Fruit fly (Drosophila melanogaster): ENCODE measurements around the gene spn-A.

spn-A gene

dm6 chr3R:30058057-30058868 is 2.4 kb upstream of the spn-A start, which contains the start of gene sima (continued):
- TF ChIP-seq vvl (GFP tag; IDR thresholded peaks at IDR 0.05) (peak; percentile 69), phol (tag; optimal IDR thresholded peaks at IDR 0.05) (peak; percentile 37), CG1233 (GFP tag; optimal IDR thresholded peaks at IDR 0.05) (no peak), lilli (GFP tag; optimal IDR thresholded peaks at IDR 0.05) (peak; percentile 66), CG30403 (GFP tag; optimal IDR thresholded peaks at IDR 0.05) (peak; percentile 37), nerfin-1 (tag; optimal IDR thresholded peaks at IDR 0.05) (peak; percentile 16), slp2 (GFP tag; optimal IDR thresholded peaks at IDR 0.05) (no peak), repo (GFP tag; optimal IDR thresholded peaks at IDR 0.05) (no peak), CG7928 (GFP tag; optimal IDR thresholded peaks at IDR 0.05) (no peak), wor (GFP tag; IDR thresholded peaks at IDR 0.05) (no peak), CG13775 (GFP tag; optimal IDR thresholded peaks at IDR 0.05) (no peak), Atf3 (GFP tag; optimal IDR thresholded peaks at IDR 0.05) (no peak), usp (GFP tag; optimal IDR thresholded peaks at IDR 0.05) (no peak), CG6813 (GFP tag; optimal IDR thresholded peaks at IDR 0.05) (no peak), CG2889 (GFP tag; IDR thresholded peaks at IDR 0.05) (no peak), CG9932 (GFP tag; IDR thresholded peaks at IDR 0.05) (peak; percentile 63), grn (GFP tag; optimal IDR thresholded peaks at IDR 0.05) (no peak), CG15073 (GFP tag; optimal IDR thresholded peaks at IDR 0.05) (no peak), CG8388 (GFP tag; optimal IDR thresholded peaks at IDR 0.05) (peak; percentile 44), Xbp1 (GFP tag; optimal IDR thresholded peaks at IDR 0.05) (peak; percentile 57), Dad (GFP tag; optimal IDR thresholded peaks at IDR 0.05) (peak; percentile 14), CG4820 (GFP tag; optimal IDR thresholded peaks at IDR 0.05) (peak; percentile 8), CG30431 (GFP tag; optimal IDR thresholded peaks at IDR 0.05) (no peak), CG4282 (GFP tag; optimal IDR thresholded peaks at IDR 0.05) (no peak), CG18011 (GFP tag; optimal IDR thresholded peaks at IDR 0.05) (no peak), CG30020 (tag; optimal IDR thresholded peaks at IDR 0.05) (peak; percentile 40), CG17385 (GFP tag; optimal IDR thresholded peaks at IDR 0.05) (no peak), pfk (GFP tag; optimal IDR thresholded peaks at IDR 0.05) (peak; percentile 9), Drgx (GFP tag; IDR thresholded peaks at IDR 0.05) (peak; percentile 41; the same call in 1 of the 2 replicates), Myb (GFP tag; optimal IDR thresholded peaks at IDR 0.05) (peak; percentile 88), Poxn (GFP tag; IDR thresholded peaks at IDR 0.05) (no peak), jigr1 (GFP tag; IDR thresholded peaks at IDR 0.05) (no peak), CG13424 (tag; optimal IDR thresholded peaks at IDR 0.05) (peak; percentile 27), crc (GFP tag; optimal IDR thresholded peaks at IDR 0.05) (no peak), Lhr (GFP tag; optimal IDR thresholded peaks at IDR 0.05) (peak; percentile 25)

DNA sequence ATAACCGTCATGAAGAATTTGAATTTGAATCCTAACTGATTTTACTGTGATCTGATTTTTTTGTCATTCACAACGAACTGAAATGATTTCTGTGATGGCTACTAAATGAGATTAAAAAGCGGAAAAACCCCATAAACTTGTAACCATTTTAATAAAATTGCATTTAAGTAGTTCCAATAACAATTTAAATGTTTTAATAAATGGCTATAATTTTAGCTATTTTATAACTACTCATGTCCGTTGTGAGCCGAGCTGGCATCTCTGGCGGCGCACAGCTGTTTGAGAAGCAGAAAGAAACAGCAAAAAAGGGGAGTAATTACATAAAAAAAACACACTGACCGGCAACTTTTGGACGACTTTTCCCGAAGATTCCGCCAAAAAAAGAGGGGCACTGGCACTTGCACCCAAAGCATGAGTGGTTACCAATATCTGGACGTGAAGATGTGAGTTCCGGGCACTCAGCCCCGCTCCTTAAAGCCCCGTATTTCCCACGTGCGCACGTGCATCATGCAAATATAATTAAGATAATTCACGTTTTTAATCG is 827 bp upstream of the spn-A start, which contains the start of the genes CG7950 and Rpp14a:
Gene CG7950 (plus strand): TSS at position 268 of the 544 bp plus-strand sequence.
Gene Rpp14a (plus strand): TSS at position 268 of the 544 bp plus-strand sequence.
- TF ChIP-seq Nf-YA (GFP tag; IDR thresholded peaks at IDR 0.05) (no peak), CG4854 (GFP tag; optimal IDR thresholded peaks at IDR 0.05) (peak; percentile 63), CG11695 (GFP tag; IDR thresholded peaks at IDR 0.05) (peak; percentile 61; the same call in 2 of the 3 replicates), CG2875 (GFP tag; optimal IDR thresholded peaks at IDR 0.05) (peak; percentile 39), Sry-β (GFP tag; optimal IDR thresholded peaks at IDR 0.05) (peak; percentile 98), CG7786 (GFP tag; optimal IDR thresholded peaks at IDR 0.05) (peak; percentile 77), NC2α (GFP tag; optimal IDR thresholded peaks at IDR 0.05) (no peak), D19B (GFP tag; optimal IDR thresholded peaks at IDR 0.05) (peak; percentile 35), Hr51 (GFP tag; optimal IDR thresholded peaks at IDR 0.05) (peak; percentile 81 to 84), MBD-R2 (GFP tag; IDR thresholded peaks at IDR 0.05) (peak; percentile 80), CG14441 (GFP tag; IDR thresholded peaks at IDR 0.05) (peak; percentile 88), tna (GFP tag; IDR thresholded peaks at IDR 0.05; ENCODE audit: partially characterized antibody) (no peak), GATAe (GFP tag; conservative IDR thresholded peaks at IDR 0.05) (no peak), CG4707 (GFP tag; optimal IDR thresholded peaks at IDR 0.05) (peak; percentile 5), pho (GFP tag; optimal IDR thresholded peaks at IDR 0.05) (peak; percentile 85), CG3995 (GFP tag; optimal IDR thresholded peaks at IDR 0.05) (peak; percentile 40)
